Fruit fly (Drosophila melanogaster) whole organism, embryonic: ENCODE measurements around the gene lqf.

Experiments used
- CG12744 ChIP-seq: fragments of 200-800 bp; sonication (Bioruptor generic); optimal IDR thresholded peaks from 2 replicates; lab custom pipeline; 2016; ENCODE audit warnings: missing biosample characterization, missing genetic modification characterization
- CG2875 ChIP-seq: fragments of 200-800 bp; sonication (Bioruptor generic); optimal IDR thresholded peaks from 2 replicates; lab custom pipeline; 2017; ENCODE audit warnings: missing biosample characterization, mild to moderate bottlenecking, missing genetic modification characterization, missing genetic modification reagents
- CG3838 ChIP-seq: fragments of 200-800 bp; sonication (Bioruptor generic); optimal IDR thresholded peaks from 3 replicates; lab custom pipeline; 2016; ENCODE audit warnings: missing biosample characterization, missing genetic modification characterization
- CG42726 ChIP-seq: fragments of 200-800 bp; sonication (Bioruptor generic); IDR thresholded peaks from 2 replicates; pipeline ENCODE4 v1.3.6; 2022; ENCODE audit warnings: missing biosample characterization, missing genetic modification characterization; ENCODE audit not compliant: partially characterized antibody
- Dbx ChIP-seq: fragments of 200-800 bp; sonication (Bioruptor generic); IDR thresholded peaks from 3 replicates; pipeline ENCODE4 v1.3.6; 2022; ENCODE audit warnings: missing biosample characterization, missing genetic modification characterization
- Doc3 ChIP-seq: fragments of 200-800 bp; sonication (Bioruptor generic); IDR thresholded peaks from 3 replicates; pipeline ENCODE4 v1.3.6; 2022; ENCODE audit warnings: missing biosample characterization, missing genetic modification characterization; ENCODE audit not compliant: partially characterized antibody
- Mes4 ChIP-seq: fragments of 200-800 bp; sonication (Bioruptor generic); optimal IDR thresholded peaks from 2 replicates; lab custom pipeline; 2016; ENCODE audit warnings: missing biosample characterization, missing genetic modification characterization
- Side ChIP-seq: fragments of 200-800 bp; sonication (Bioruptor generic); optimal IDR thresholded peaks from 2 replicates; lab custom pipeline; 2016; ENCODE audit warnings: missing biosample characterization, missing genetic modification characterization
- ash1 ChIP-seq: fragments of 200-800 bp; sonication (Bioruptor generic); optimal IDR thresholded peaks from 2 replicates; lab custom pipeline; 2018; ENCODE audit warnings: missing biosample characterization, mild to moderate bottlenecking, missing genetic modification characterization
- lola ChIP-seq, 3 experiments: fragments of >200 bp in 2 of 3; fragments of 200-800 bp in 1 of 3; sonication (Bioruptor generic) in 1 of 3; optimal IDR thresholded peaks; 2 replicates each; lab custom pipeline; 2017 to 2019; ENCODE audit warnings: missing biosample characterization in 3 of 3, missing genetic modification characterization in 3 of 3, mild to moderate bottlenecking in 1 of 3, moderate library complexity in 1 of 3
- pho ChIP-seq: fragments of 200-800 bp; sonication (Bioruptor generic); optimal IDR thresholded peaks from 2 replicates; lab custom pipeline; 2016; ENCODE audit warnings: missing biosample characterization, missing genetic modification characterization
- prd ChIP-seq, 3 experiments: fragments of >200 bp in 2 of 3; fragments of 200-800 bp in 1 of 3; sonication (Bioruptor generic) in 1 of 3; optimal IDR thresholded peaks in 2 of 3; IDR thresholded peaks in 1 of 3; 2 replicates in 2 of 3; 3 replicates in 1 of 3; pipeline versions ENCODE4 v1.3.6 to Lab custom; 2017 to 2022; ENCODE audit warnings: missing biosample characterization in 1 of 3, missing genetic modification characterization in 1 of 3

dm6 chr3L:7520619-7521018 lies 8.0 kb upstream of the lqf start:
- TF ChIP-seq prd (optimal IDR thresholded peaks at IDR 0.05; lab: Kevin White, UChicago) (no peak), prd (GFP tag; IDR thresholded peaks at IDR 0.05; lab: Robert Waterston, UW) (no peak), CG3838 (GFP tag; lab: Kevin White, UChicago) (no peak), CG2875 (GFP tag; lab: Kevin White, UChicago) (no peak), Dbx (no peak), Doc3 (GFP tag; lab: Robert Waterston, UW) (no peak), CG12744 (GFP tag; lab: Kevin White, UChicago) (no peak), pho (GFP tag; lab: Kevin White, UChicago) (no peak), Side (GFP tag; lab: Kevin White, UChicago) (no peak), lola (GFP tag; optimal IDR thresholded peaks at IDR 0.05; lab: Kevin White, UChicago) (no peak), CG42726 (GFP tag; lab: Robert Waterston, UW) (no peak), Mes4 (GFP tag; lab: Kevin White, UChicago) (no peak), ash1 (GFP tag; lab: Kevin White, UChicago) (no peak)
